Fruit fly (Drosophila melanogaster) whole organism, embryonic: ENCODE results near the gene CG14636.

ENCODE experiments used
- Antp ChIP-seq: fragments of 200-800 bp; sonication (Bioruptor generic); optimal IDR thresholded peaks from 3 replicates; lab custom pipeline; 2016; ENCODE audit warnings: missing biosample characterization, missing genetic modification characterization
- Asciz ChIP-seq: fragments of 200-800 bp; sonication (Bioruptor generic); optimal IDR thresholded peaks from 2 replicates; lab custom pipeline; 2017; ENCODE audit warnings: missing biosample characterization, mild to moderate bottlenecking, missing genetic modification characterization, missing genetic modification reagents
- BEAF-32 ChIP-seq: fragments of 200-800 bp; sonication (Bioruptor generic); optimal IDR thresholded peaks from 3 replicates; lab custom pipeline; 2017; ENCODE audit warnings: missing biosample characterization, missing genetic modification characterization, mild to moderate bottlenecking, moderate library complexity, missing genetic modification reagents
- C15 ChIP-seq: fragments of 200-800 bp; sonication (Bioruptor generic); IDR thresholded peaks from 3 replicates; pipeline ENCODE4 v1.3.6; 2022; ENCODE audit warnings: missing biosample characterization, missing genetic modification characterization
- CG10979 ChIP-seq: fragments of 200-800 bp; sonication (Bioruptor generic); optimal IDR thresholded peaks from 2 replicates; lab custom pipeline; 2018; ENCODE audit warnings: missing biosample characterization, mild to moderate bottlenecking, missing genetic modification characterization, moderate library complexity
- CG13123 ChIP-seq: fragments of 200-800 bp; sonication (Bioruptor generic); optimal IDR thresholded peaks from 2 replicates; lab custom pipeline; 2016; ENCODE audit warnings: missing biosample characterization, missing genetic modification characterization
- CG18262 ChIP-seq: fragments of 200-800 bp; optimal IDR thresholded peaks from 3 replicates; lab custom pipeline; 2019; ENCODE audit warnings: missing biosample characterization, mild to moderate bottlenecking, missing genetic modification characterization, moderate library complexity
- CG3407 ChIP-seq: fragments of 200-800 bp; sonication (Bioruptor generic); optimal IDR thresholded peaks from 2 replicates; lab custom pipeline; 2018; ENCODE audit warnings: missing biosample characterization, mild to moderate bottlenecking, missing genetic modification characterization
- CG3838 ChIP-seq: fragments of 200-800 bp; sonication (Bioruptor generic); optimal IDR thresholded peaks from 3 replicates; lab custom pipeline; 2016; ENCODE audit warnings: missing biosample characterization, missing genetic modification characterization
- CG3847 ChIP-seq: fragments of 200-800 bp; sonication (Bioruptor generic); IDR thresholded peaks from 2 replicates; pipeline ENCODE4 v1.3.6; 2022; ENCODE audit warnings: missing biosample characterization, missing genetic modification characterization
- CG4404 ChIP-seq: fragments of 200-800 bp; sonication (Bioruptor generic); IDR thresholded peaks from 2 replicates; pipeline ENCODE4 v1.3.6; 2022; ENCODE audit warnings: missing biosample characterization, missing genetic modification characterization
- CG4730 ChIP-seq: fragments of 200-800 bp; sonication (Bioruptor generic); IDR thresholded peaks from 2 replicates; pipeline ENCODE4 v1.3.6; 2022; ENCODE audit warnings: missing biosample characterization, missing genetic modification characterization
- CG5180 ChIP-seq: fragments of 200-800 bp; sonication (Bioruptor generic); optimal IDR thresholded peaks from 3 replicates; lab custom pipeline; 2017; ENCODE audit warnings: missing biosample characterization, missing genetic modification characterization, mild to moderate bottlenecking, moderate library complexity, missing genetic modification reagents
- CG6854 ChIP-seq: fragments of 200-800 bp; sonication (Bioruptor generic); optimal IDR thresholded peaks from 3 replicates; lab custom pipeline; 2017; ENCODE audit warnings: missing biosample characterization, mild to moderate bottlenecking, missing genetic modification characterization
- CG7928 ChIP-seq: fragments of 200-800 bp; sonication (Bioruptor generic); optimal IDR thresholded peaks from 2 replicates; lab custom pipeline; 2017; ENCODE audit warnings: missing biosample characterization, mild to moderate bottlenecking, missing genetic modification characterization
- CTCF ChIP-seq: fragments of 200-800 bp; sonication (Bioruptor generic); optimal IDR thresholded peaks from 2 replicates; lab custom pipeline; 2017; ENCODE audit warnings: missing biosample characterization, mild to moderate bottlenecking, missing genetic modification characterization, moderate library complexity
- D ChIP-seq, 2 experiments: fragments of 200-800 bp in 1 of 2; fragments of >200 bp in 1 of 2; sonication (Bioruptor generic) in 1 of 2; optimal IDR thresholded peaks; 2 replicates in 1 of 2; 3 replicates in 1 of 2; lab custom pipeline; 2017; ENCODE audit warnings: mild to moderate bottlenecking in 1 of 2, missing biosample characterization in 1 of 2, missing genetic modification characterization in 1 of 2, missing genetic modification reagents in 1 of 2
- D19B ChIP-seq: fragments of 200-800 bp; sonication (Bioruptor generic); optimal IDR thresholded peaks from 2 replicates; lab custom pipeline; 2017; ENCODE audit warnings: missing biosample characterization, mild to moderate bottlenecking, missing genetic modification characterization
- Dbx ChIP-seq: fragments of 200-800 bp; sonication (Bioruptor generic); IDR thresholded peaks from 3 replicates; pipeline ENCODE4 v1.3.6; 2022; ENCODE audit warnings: missing biosample characterization, missing genetic modification characterization
- Dp ChIP-seq: fragments of 200-800 bp; sonication (Bioruptor generic); optimal IDR thresholded peaks from 2 replicates; lab custom pipeline; 2018; ENCODE audit warnings: missing biosample characterization, mild to moderate bottlenecking, missing genetic modification characterization, moderate library complexity
- Dref ChIP-seq: fragments of 200-800 bp; sonication (Bioruptor generic); IDR thresholded peaks from 2 replicates; pipeline ENCODE4 v1.3.6; 2022; ENCODE audit warnings: missing biosample characterization, missing genetic modification characterization
- HHEX ChIP-seq: fragments of 200-800 bp; sonication (Bioruptor generic); optimal IDR thresholded peaks from 3 replicates; lab custom pipeline; 2017; ENCODE audit warnings: missing biosample characterization, mild to moderate bottlenecking, missing genetic modification characterization, missing genetic modification reagents
- HLH4C ChIP-seq: fragments of 200-800 bp; sonication (Bioruptor generic); IDR thresholded peaks from 3 replicates; pipeline ENCODE4 v1.3.6; 2022; ENCODE audit warnings: missing biosample characterization, missing genetic modification characterization; ENCODE audit not compliant: partially characterized antibody
- Hand ChIP-seq: fragments of 200-800 bp; sonication (Bioruptor generic); optimal IDR thresholded peaks from 2 replicates; lab custom pipeline; 2017; ENCODE audit warnings: mild to moderate bottlenecking, missing biosample characterization, missing genetic modification reagents, missing genetic modification characterization
- HmgZ ChIP-seq: fragments of 200-800 bp; sonication (Bioruptor generic); optimal IDR thresholded peaks from 2 replicates; lab custom pipeline; 2018; ENCODE audit warnings: missing biosample characterization, mild to moderate bottlenecking, missing genetic modification characterization
- Hr51 ChIP-seq, 2 experiments: fragments of 200-800 bp; sonication (Bioruptor generic); optimal IDR thresholded peaks; 2 replicates in 1 of 2; 3 replicates in 1 of 2; lab custom pipeline; 2016 to 2018; ENCODE audit warnings: missing biosample characterization in 2 of 2, missing genetic modification characterization in 2 of 2, mild to moderate bottlenecking in 1 of 2, moderate library complexity in 1 of 2
- Mad ChIP-seq: fragments of 200-800 bp; sonication (Bioruptor generic); optimal IDR thresholded peaks from 2 replicates; lab custom pipeline; 2016; ENCODE audit warnings: missing biosample characterization, missing genetic modification characterization
- Med ChIP-seq: fragments of 200-800 bp; sonication (Bioruptor generic); peaks from one replicate; lab custom pipeline; 2016; ENCODE audit warnings: missing biosample characterization, missing genetic modification characterization, mild to moderate bottlenecking, inconsistent platforms, moderate library complexity
- NC2α ChIP-seq: fragments of 200-800 bp; sonication (Bioruptor generic); optimal IDR thresholded peaks from 2 replicates; lab custom pipeline; 2016; ENCODE audit warnings: missing biosample characterization, missing genetic modification characterization
- Rfx ChIP-seq: fragments of 200-800 bp; sonication (Bioruptor generic); IDR thresholded peaks from 2 replicates; pipeline ENCODE4 v1.3.6; 2022; ENCODE audit warnings: missing biosample characterization, missing genetic modification characterization
- Stat92E ChIP-seq, 3 experiments: fragments of >200 bp in 2 of 3; fragments of 200-800 bp in 1 of 3; sonication (Bioruptor generic) in 1 of 3; optimal IDR thresholded peaks; 2 replicates each; lab custom pipeline; 2017 to 2019; ENCODE audit warnings: missing biosample characterization in 3 of 3, missing genetic modification characterization in 3 of 3, mild to moderate bottlenecking in 1 of 3, moderate library complexity in 1 of 3
- ase ChIP-seq: fragments of 200-800 bp; sonication (Bioruptor generic); IDR thresholded peaks from 3 replicates; pipeline ENCODE4 v1.3.6; 2022; ENCODE audit warnings: missing biosample characterization, missing genetic modification characterization
- az2 ChIP-seq: fragments of 200-800 bp; sonication (Bioruptor generic); optimal IDR thresholded peaks from 3 replicates; lab custom pipeline; 2016; ENCODE audit warnings: missing biosample characterization, missing genetic modification characterization
- br ChIP-seq: fragments of >200 bp; optimal IDR thresholded peaks from 2 replicates; lab custom pipeline; 2017
- cato ChIP-seq: fragments of 200-800 bp; sonication (Bioruptor generic); optimal IDR thresholded peaks from 2 replicates; lab custom pipeline; 2016; ENCODE audit warnings: missing biosample characterization, missing genetic modification characterization, borderline replicate concordance
- chn ChIP-seq: fragments of 200-800 bp; sonication (Bioruptor generic); optimal IDR thresholded peaks from 2 replicates; lab custom pipeline; 2016; ENCODE audit warnings: missing biosample characterization, missing genetic modification characterization
- inv ChIP-seq: fragments of 200-800 bp; sonication (Bioruptor generic); IDR thresholded peaks from 2 replicates; pipeline ENCODE4 v1.3.6; 2022; ENCODE audit warnings: missing biosample characterization, missing genetic modification characterization; ENCODE audit not compliant: partially characterized antibody
- klu ChIP-seq: fragments of 200-800 bp; sonication (Bioruptor generic); IDR thresholded peaks from 2 replicates; pipeline ENCODE4 v1.3.6; 2022; ENCODE audit warnings: missing biosample characterization, missing genetic modification characterization
- nmo ChIP-seq: fragments of 200-800 bp; sonication (Bioruptor generic); optimal IDR thresholded peaks from 2 replicates; lab custom pipeline; 2018; ENCODE audit warnings: missing biosample characterization, mild to moderate bottlenecking, missing genetic modification characterization, moderate library complexity
- pfk ChIP-seq: fragments of 200-800 bp; sonication (Bioruptor generic); optimal IDR thresholded peaks from 2 replicates; lab custom pipeline; 2018; ENCODE audit warnings: missing biosample characterization, mild to moderate bottlenecking, missing genetic modification characterization, moderate library complexity
- psq ChIP-seq: fragments of 200-800 bp; sonication (Bioruptor generic); optimal IDR thresholded peaks from 2 replicates; lab custom pipeline; 2017; ENCODE audit warnings: missing biosample characterization, missing genetic modification characterization
- salm ChIP-seq: fragments of 200-800 bp; sonication (Bioruptor generic); optimal IDR thresholded peaks from 2 replicates; lab custom pipeline; 2018; ENCODE audit warnings: missing biosample characterization, mild to moderate bottlenecking, missing genetic modification characterization
- schlank ChIP-seq: fragments of 200-800 bp; sonication (Bioruptor generic); optimal IDR thresholded peaks from 2 replicates; lab custom pipeline; 2018; ENCODE audit warnings: missing biosample characterization, mild to moderate bottlenecking, missing genetic modification characterization
- sd ChIP-seq: fragments of 200-800 bp; sonication (Bioruptor generic); optimal IDR thresholded peaks from 3 replicates; lab custom pipeline; 2018; ENCODE audit warnings: missing biosample characterization, mild to moderate bottlenecking, missing genetic modification characterization, moderate library complexity
- slou ChIP-seq: fragments of 200-800 bp; sonication (Bioruptor generic); optimal IDR thresholded peaks from 3 replicates; lab custom pipeline; 2016; ENCODE audit warnings: missing biosample characterization, missing genetic modification characterization
- stwl ChIP-seq: fragments of 200-800 bp; sonication (Bioruptor generic); optimal IDR thresholded peaks from 3 replicates; lab custom pipeline; 2018; ENCODE audit warnings: missing biosample characterization, mild to moderate bottlenecking, missing genetic modification characterization, moderate library complexity
- unpg ChIP-seq: fragments of 200-800 bp; sonication (Bioruptor generic); optimal IDR thresholded peaks from 3 replicates; lab custom pipeline; 2018; ENCODE audit warnings: missing biosample characterization, mild to moderate bottlenecking, missing genetic modification characterization, moderate library complexity
- wdn ChIP-seq: fragments of 200-800 bp; sonication (Bioruptor generic); IDR thresholded peaks from 2 replicates; pipeline ENCODE4 v1.3.6; 2022; ENCODE audit warnings: missing biosample characterization, missing genetic modification characterization
- zfh2 ChIP-seq: fragments of 200-800 bp; sonication (Bioruptor generic); optimal IDR thresholded peaks from 2 replicates; lab custom pipeline; 2016; ENCODE audit warnings: missing biosample characterization, missing genetic modification characterization

CG14636 gene

dm6 chr3R:4229137-4229764, 14.1 kb upstream of the CG14636 start, which contains the start of gene DhpD (continued):
- TF ChIP-seq az2 (GFP tag; lab: Kevin White, UChicago) = peak; percentile 73
- TF ChIP-seq D19B (GFP tag; lab: Kevin White, UChicago) = peak; percentile 63
- TF ChIP-seq Med = peak; percentile 93
- TF ChIP-seq NC2α (GFP tag; lab: Kevin White, UChicago) = no peak
- peak; percentile 74 for TF ChIP-seq zfh2 (GFP tag; lab: Kevin White, UChicago)
- TF ChIP-seq cato (GFP tag; lab: Kevin White, UChicago) = no peak
- TF ChIP-seq Dp (GFP tag; lab: Kevin White, UChicago) = peak; percentile 31
- TF ChIP-seq inv (GFP tag; lab: Robert Waterston, UW) = peak; percentile 91
- TF ChIP-seq pfk (GFP tag; lab: Kevin White, UChicago) = peak; percentile 42
- TF ChIP-seq br (lab: Kevin White, UChicago) = no peak
- TF ChIP-seq HLH4C (GFP tag; lab: Robert Waterston, UW) = peak; percentile 93
- TF ChIP-seq chn (GFP tag; lab: Kevin White, UChicago) = peak; percentile 37
- TF ChIP-seq Asciz = peak; percentile 59
- peak; percentile 60; the same call in 1 of the 2 replicates for TF ChIP-seq wdn
- TF ChIP-seq psq (GFP tag; lab: Kevin White, UChicago) = peak; percentile 18
- peak; percentile 87 for TF ChIP-seq Dbx (GFP tag; lab: Robert Waterston, UW)
- TF ChIP-seq schlank = peak; percentile 1
- peak; percentile 26 for TF ChIP-seq BEAF-32 (GFP tag; lab: Kevin White, UChicago)
- peak; percentile 53; the same call in 1 of the 2 replicates for TF ChIP-seq CG4404 (GFP tag; lab: Robert Waterston, UW)
- TF ChIP-seq HmgZ (tag; lab: Kevin White, UChicago) = peak; percentile 80
- peak; percentile 62 for TF ChIP-seq HHEX
- TF ChIP-seq CG3847 (GFP tag; lab: Robert Waterston, UW) = peak; percentile 70
- peak; percentile 45 for TF ChIP-seq klu (GFP tag; lab: Robert Waterston, UW)
- peak; percentile 28 to 65 for TF ChIP-seq Hr51 (GFP tag; optimal IDR thresholded peaks at IDR 0.05; lab: Kevin White, UChicago)
- TF ChIP-seq Rfx (GFP tag; lab: Robert Waterston, UW) = peak; percentile 92
- peak; percentile 32; the same call in 1 of the 2 replicates for TF ChIP-seq Dref (GFP tag; lab: Robert Waterston, UW)
- TF ChIP-seq unpg (GFP tag; lab: Kevin White, UChicago) = peak; percentile 67
- 0 out of 3 replicates have a peak, but pooled peaks have one; percentile 21 for TF ChIP-seq C15
- TF ChIP-seq salm (tag; lab: Kevin White, UChicago) = no peak
- peak; percentile 42 for TF ChIP-seq CG3407 (GFP tag; lab: Kevin White, UChicago)
- TF ChIP-seq Antp (GFP tag; lab: Kevin White, UChicago) = peak; percentile 50
- peak; percentile 66 for TF ChIP-seq nmo
- peak; percentile 36; the same call in 1 of the 2 replicates for TF ChIP-seq CG4730 (GFP tag; lab: Robert Waterston, UW)
- no peak for TF ChIP-seq Stat92E (GFP tag; optimal IDR thresholded peaks at IDR 0.05; lab: Kevin White, UChicago)
- TF ChIP-seq CG13123 = peak; percentile 17
- peak; percentile 61; the same call in 2 of the 3 replicates for TF ChIP-seq ase (GFP tag; lab: Robert Waterston, UW)
- peak; percentile 39 for TF ChIP-seq CG7928 (GFP tag; lab: Kevin White, UChicago)
- TF ChIP-seq slou (GFP tag; lab: Kevin White, UChicago) = no peak
- peak; percentile 24 for TF ChIP-seq CG6854 (GFP tag; lab: Kevin White, UChicago)
- no peak for TF ChIP-seq Mad (GFP tag; lab: Kevin White, UChicago)
- peak; percentile 15 for TF ChIP-seq stwl
- TF ChIP-seq CG18262 (tag; lab: Kevin White, UChicago) = peak; percentile 68
- no peak for TF ChIP-seq CG3838
- no peak for TF ChIP-seq CG5180 (GFP tag; lab: Kevin White, UChicago)
- no peak for TF ChIP-seq sd (tag; lab: Kevin White, UChicago)
- TF ChIP-seq D (optimal IDR thresholded peaks at IDR 0.05; lab: Kevin White, UChicago) = no peak
- TF ChIP-seq D (GFP tag; optimal IDR thresholded peaks at IDR 0.05; lab: Kevin White, UChicago) = peak; percentile 39
- peak; percentile 33 for TF ChIP-seq CTCF (GFP tag; lab: Kevin White, UChicago)
- peak; percentile 47 for TF ChIP-seq CG10979 (tag; lab: Kevin White, UChicago)
- TF ChIP-seq Hand (GFP tag; lab: Kevin White, UChicago) = no peak
